Worm (Caenorhabditis elegans): Measurements from ENCODE around the gene scvp-1.

DNA sequence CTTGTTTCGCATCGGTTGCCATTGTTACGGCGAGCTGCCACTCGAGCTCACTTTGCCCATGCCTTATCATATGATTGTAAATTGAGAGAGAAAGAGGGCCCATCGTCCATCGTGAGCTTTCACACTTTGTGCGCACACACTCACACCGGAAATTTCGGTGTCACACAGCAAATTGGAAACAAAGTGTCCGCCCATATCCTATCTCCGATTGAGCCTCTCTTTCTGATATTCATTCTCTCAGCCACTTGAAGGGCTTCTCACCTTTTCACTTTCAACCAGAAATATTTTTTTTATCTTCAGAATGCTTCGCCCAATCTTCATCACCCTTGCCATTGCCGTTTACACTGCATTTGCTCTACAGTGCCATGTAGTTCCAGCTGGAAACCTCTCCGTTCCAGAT, 1.6 kb downstream of the scvp-1 start, which contains the start of gene F58B4.3:
- TF ChIP-seq elt-3 (tag; optimal IDR thresholded peaks at IDR 0.05) (no peak), nhr-25 (tag; optimal IDR thresholded peaks at IDR 0.05) (no peak), fos-1 (tag; optimal IDR thresholded peaks at IDR 0.05) (no peak), skn-1 (tag; optimal IDR thresholded peaks at IDR 0.05) (no peak), lsy-12 (tag; optimal IDR thresholded peaks at IDR 0.05) (no peak), lin-15B (tag; optimal IDR thresholded peaks at IDR 0.05) (no peak), mdl-1 (tag; optimal IDR thresholded peaks at IDR 0.05) (no peak), nhr-11 (tag; optimal IDR thresholded peaks at IDR 0.05) (no peak), ceh-16 (tag; optimal IDR thresholded peaks at IDR 0.05) (no peak), nhr-77 (tag; optimal IDR thresholded peaks at IDR 0.05) (no peak), pha-4 (tag; optimal IDR thresholded peaks at IDR 0.05) (no peak), ceh-82 (tag; optimal IDR thresholded peaks at IDR 0.05) (no peak), ztf-11 (tag; optimal IDR thresholded peaks at IDR 0.05) (no peak)

Data from whole organism, L3 larva.